Fruit fly (Drosophila melanogaster): Measurements from ENCODE around the gene dop.

Gene dop

dm6 chr3L:15592536-15593260 is 26.9 kb downstream of the dop start (continued):
- no peak for TF ChIP-seq Atf3 (GFP tag; optimal IDR thresholded peaks at IDR 0.05)
- TF ChIP-seq Nf-YA (GFP tag; IDR thresholded peaks at IDR 0.05): no peak
- TF ChIP-seq crol (GFP tag; IDR thresholded peaks at IDR 0.05): no peak
- no peak for TF ChIP-seq Lim3 (GFP tag; IDR thresholded peaks at IDR 0.05)
- TF ChIP-seq CG8924 (tag; optimal IDR thresholded peaks at IDR 0.05): peak; percentile 77
- peak; percentile 3 for TF ChIP-seq CG6654 (GFP tag; optimal IDR thresholded peaks at IDR 0.05)
- TF ChIP-seq odd (GFP tag; optimal IDR thresholded peaks at IDR 0.05): peak; percentile 62
- TF ChIP-seq nerfin-1 (tag; optimal IDR thresholded peaks at IDR 0.05): peak; percentile 24
- TF ChIP-seq Sry-β (GFP tag; optimal IDR thresholded peaks at IDR 0.05): no peak
- TF ChIP-seq Dfd (GFP tag; optimal IDR thresholded peaks at IDR 0.05): no peak
- TF ChIP-seq Dp (GFP tag; optimal IDR thresholded peaks at IDR 0.05): no peak
- no peak for TF ChIP-seq sens-2 (GFP tag; IDR thresholded peaks at IDR 0.05)
- TF ChIP-seq NfI (GFP tag; optimal IDR thresholded peaks at IDR 0.05): peak; percentile 46
- TF ChIP-seq CG7839 (tag; optimal IDR thresholded peaks at IDR 0.05): peak; percentile 77
- TF ChIP-seq CG12104 (GFP tag; optimal IDR thresholded peaks at IDR 0.05): no peak
- TF ChIP-seq CG12155 (GFP tag; optimal IDR thresholded peaks at IDR 0.05): no peak
- TF ChIP-seq CG12769 (tag; optimal IDR thresholded peaks at IDR 0.05): no peak
- peak; percentile 17 for TF ChIP-seq tin (GFP tag; optimal IDR thresholded peaks at IDR 0.05)
- peak; percentile 15 for TF ChIP-seq CG1233 (GFP tag; optimal IDR thresholded peaks at IDR 0.05)
- TF ChIP-seq az2 (GFP tag; optimal IDR thresholded peaks at IDR 0.05): peak; percentile 24
- no peak for TF ChIP-seq CG8478 (optimal IDR thresholded peaks at IDR 0.05)
- TF ChIP-seq caup (GFP tag; optimal IDR thresholded peaks at IDR 0.05; ENCODE audit: severe bottlenecking): peak; percentile 58
- TF ChIP-seq Drgx (GFP tag; IDR thresholded peaks at IDR 0.05): peak; percentile 56
- peak; percentile 54 for TF ChIP-seq Rfx (GFP tag; IDR thresholded peaks at IDR 0.05)
- TF ChIP-seq Gug (GFP tag; IDR thresholded peaks at IDR 0.05): no peak
- TF ChIP-seq ab (GFP tag; optimal IDR thresholded peaks at IDR 0.05): no peak
- no peak for TF ChIP-seq CG8944 (GFP tag; optimal IDR thresholded peaks at IDR 0.05)
- peak; percentile 60 for TF ChIP-seq gcm (GFP tag; optimal IDR thresholded peaks at IDR 0.05)
- no peak for TF ChIP-seq ken (GFP tag; IDR thresholded peaks at IDR 0.05)
- no peak for TF ChIP-seq ssp (GFP tag; IDR thresholded peaks at IDR 0.05)
- peak; percentile 54 for TF ChIP-seq bcd (GFP tag; optimal IDR thresholded peaks at IDR 0.05)
- no peak for TF ChIP-seq slp2 (GFP tag; optimal IDR thresholded peaks at IDR 0.05)
- TF ChIP-seq CG34224 (GFP tag; IDR thresholded peaks at IDR 0.05; ENCODE audit: partially characterized antibody): no peak
- no peak for TF ChIP-seq ham (GFP tag; IDR thresholded peaks at IDR 0.05)
- TF ChIP-seq schlank (tag; optimal IDR thresholded peaks at IDR 0.05): no peak
- TF ChIP-seq Tbp (GFP tag; optimal IDR thresholded peaks at IDR 0.05): no peak
- no peak for TF ChIP-seq CG8281 (tag; optimal IDR thresholded peaks at IDR 0.05)
- no peak for TF ChIP-seq HmgZ (tag; optimal IDR thresholded peaks at IDR 0.05)
- peak; percentile 12; the same call in 1 of the 2 replicates for TF ChIP-seq Awh (GFP tag; IDR thresholded peaks at IDR 0.05)
- TF ChIP-seq Dad (GFP tag; optimal IDR thresholded peaks at IDR 0.05): no peak
- TF ChIP-seq gsb (GFP tag; IDR thresholded peaks at IDR 0.05): no peak
- no peak for TF ChIP-seq Hr78 (GFP tag; optimal IDR thresholded peaks at IDR 0.05)
- TF ChIP-seq br (optimal IDR thresholded peaks at IDR 0.05): no peak
- peak; percentile 4 for TF ChIP-seq ewg (GFP tag; optimal IDR thresholded peaks at IDR 0.05)
- no peak for TF ChIP-seq Hr39 (optimal IDR thresholded peaks at IDR 0.05)
- TF ChIP-seq CG18599 (GFP tag; optimal IDR thresholded peaks at IDR 0.05): peak; percentile 62
- TF ChIP-seq CG17359 (tag; optimal IDR thresholded peaks at IDR 0.05): peak; percentile 61
- no peak for TF ChIP-seq CG9876 (GFP tag; optimal IDR thresholded peaks at IDR 0.05)
- no peak for TF ChIP-seq CG3726 (GFP tag; IDR thresholded peaks at IDR 0.05)
- peak; percentile 13 for TF ChIP-seq HLH54F (GFP tag; optimal IDR thresholded peaks at IDR 0.05)
- TF ChIP-seq ro (GFP tag; IDR thresholded peaks at IDR 0.05): no peak
- TF ChIP-seq slbo (GFP tag; IDR thresholded peaks at IDR 0.05): peak; percentile 50; the same call in 1 of the 2 replicates

Measured in whole organism, embryonic.